Fruit fly (Drosophila melanogaster) whole organism, embryonic: ENCODE measurements around the gene CG10413.

Experiments
- Aef1 ChIP-seq: fragments of 200-800 bp; sonication (Bioruptor generic); IDR thresholded peaks from 3 replicates; pipeline ENCODE4 v1.3.6; 2022; ENCODE audit warnings: missing biosample characterization, missing genetic modification characterization
- Asciz ChIP-seq: fragments of 200-800 bp; sonication (Bioruptor generic); optimal IDR thresholded peaks from 2 replicates; lab custom pipeline; 2017; ENCODE audit warnings: missing biosample characterization, mild to moderate bottlenecking, missing genetic modification characterization, missing genetic modification reagents
- B-H1 ChIP-seq: fragments of 200-800 bp; sonication (Bioruptor generic); IDR thresholded peaks from 3 replicates; pipeline ENCODE4 v1.3.6; 2022; ENCODE audit warnings: missing biosample characterization, missing genetic modification characterization
- CG10147 ChIP-seq: fragments of 200-800 bp; sonication (Bioruptor generic); optimal IDR thresholded peaks from 2 replicates; lab custom pipeline; 2019; ENCODE audit warnings: missing biosample characterization, mild to moderate bottlenecking, missing genetic modification characterization, moderate library complexity
- CG11085 ChIP-seq: fragments of 200-800 bp; sonication (Bioruptor generic); IDR thresholded peaks from 2 replicates; pipeline ENCODE4 v1.3.6; 2022; ENCODE audit warnings: missing biosample characterization, missing genetic modification characterization
- CG11695 ChIP-seq: fragments of 200-800 bp; sonication (Bioruptor generic); IDR thresholded peaks from 3 replicates; pipeline ENCODE4 v1.3.6; 2022; ENCODE audit warnings: missing biosample characterization, missing genetic modification characterization
- CG12071 ChIP-seq: fragments of 200-800 bp; sonication (Bioruptor generic); optimal IDR thresholded peaks from 3 replicates; lab custom pipeline; 2018; ENCODE audit warnings: missing biosample characterization, mild to moderate bottlenecking, missing genetic modification characterization
- CG12299 ChIP-seq: fragments of 200-800 bp; sonication (Bioruptor generic); optimal IDR thresholded peaks from 2 replicates; lab custom pipeline; 2018; ENCODE audit warnings: missing biosample characterization, mild to moderate bottlenecking, missing genetic modification characterization
- CG12391 ChIP-seq: fragments of 200-800 bp; sonication (Bioruptor generic); optimal IDR thresholded peaks from 3 replicates; lab custom pipeline; 2018; ENCODE audit warnings: missing biosample characterization, mild to moderate bottlenecking, missing genetic modification characterization, moderate library complexity
- CG15269 ChIP-seq: fragments of 200-800 bp; sonication (Bioruptor generic); optimal IDR thresholded peaks from 2 replicates; lab custom pipeline; 2018; ENCODE audit warnings: missing biosample characterization, mild to moderate bottlenecking, missing genetic modification characterization, moderate library complexity
- CG18476 ChIP-seq: fragments of 200-800 bp; sonication (Bioruptor generic); optimal IDR thresholded peaks from 2 replicates; lab custom pipeline; 2016; ENCODE audit warnings: missing biosample characterization, mild to moderate bottlenecking, missing genetic modification characterization
- CG3281 ChIP-seq: fragments of 200-800 bp; sonication (Bioruptor generic); optimal IDR thresholded peaks from 3 replicates; lab custom pipeline; 2017; ENCODE audit warnings: missing biosample characterization, mild to moderate bottlenecking, missing genetic modification characterization
- CG34422 ChIP-seq: fragments of 200-800 bp; sonication (Bioruptor generic); IDR thresholded peaks from 3 replicates; pipeline ENCODE4 v1.3.6; 2022; ENCODE audit warnings: missing biosample characterization, missing genetic modification characterization
- CG4820 ChIP-seq: fragments of 200-800 bp; sonication (Bioruptor generic); optimal IDR thresholded peaks from 3 replicates; lab custom pipeline; 2016; ENCODE audit warnings: missing biosample characterization, missing genetic modification characterization
- CG4854 ChIP-seq: fragments of 200-800 bp; sonication (Bioruptor generic); optimal IDR thresholded peaks from 2 replicates; lab custom pipeline; 2016; ENCODE audit warnings: missing biosample characterization, missing genetic modification characterization, inconsistent platforms
- CG7357 ChIP-seq: fragments of 200-800 bp; sonication (Bioruptor generic); IDR thresholded peaks from 3 replicates; pipeline ENCODE4 v1.3.6; 2022; ENCODE audit warnings: missing biosample characterization, missing genetic modification characterization
- CG7786 ChIP-seq: fragments of 200-800 bp; sonication (Bioruptor generic); optimal IDR thresholded peaks from 2 replicates; lab custom pipeline; 2016; ENCODE audit warnings: missing biosample characterization, missing genetic modification characterization
- CG9797 ChIP-seq: fragments of 200-800 bp; sonication (Bioruptor generic); optimal IDR thresholded peaks from 3 replicates; lab custom pipeline; 2018; ENCODE audit warnings: missing biosample characterization, mild to moderate bottlenecking, missing genetic modification characterization
- Doc3 ChIP-seq: fragments of 200-800 bp; sonication (Bioruptor generic); IDR thresholded peaks from 3 replicates; pipeline ENCODE4 v1.3.6; 2022; ENCODE audit warnings: missing biosample characterization, missing genetic modification characterization; ENCODE audit not compliant: partially characterized antibody
- E2f1 ChIP-seq: fragments of 200-800 bp; sonication (Bioruptor generic); IDR thresholded peaks from 2 replicates; pipeline ENCODE4 v1.3.6; 2022; ENCODE audit warnings: missing biosample characterization, missing genetic modification characterization
- Eip74EF ChIP-seq, 2 experiments: fragments of 200-800 bp in 1 of 2; fragments of >200 bp in 1 of 2; sonication (Bioruptor generic) in 1 of 2; optimal IDR thresholded peaks; 2 replicates each; lab custom pipeline; 2017 to 2019; ENCODE audit warnings: missing biosample characterization in 2 of 2, missing genetic modification characterization in 2 of 2, mild to moderate bottlenecking in 1 of 2, moderate library complexity in 1 of 2
- GATAe ChIP-seq: fragments of 200-800 bp; sonication (Bioruptor generic); conservative IDR thresholded peaks from 2 replicates; pipeline ENCODE4 v1.3.6; 2022; ENCODE audit warnings: missing biosample characterization, missing genetic modification characterization
- HLH4C ChIP-seq: fragments of 200-800 bp; sonication (Bioruptor generic); IDR thresholded peaks from 3 replicates; pipeline ENCODE4 v1.3.6; 2022; ENCODE audit warnings: missing biosample characterization, missing genetic modification characterization; ENCODE audit not compliant: partially characterized antibody
- Hmx ChIP-seq: fragments of 200-800 bp; sonication (Bioruptor generic); optimal IDR thresholded peaks from 2 replicates; lab custom pipeline; 2016; ENCODE audit warnings: missing biosample characterization, missing genetic modification characterization
- Meics ChIP-seq: fragments of 200-800 bp; sonication (Bioruptor generic); optimal IDR thresholded peaks from 2 replicates; lab custom pipeline; 2017; ENCODE audit warnings: missing biosample characterization, mild to moderate bottlenecking, missing genetic modification characterization
- Nf-YA ChIP-seq: fragments of 200-800 bp; sonication (Bioruptor generic); IDR thresholded peaks from 2 replicates; pipeline ENCODE4 v1.3.6; 2022; ENCODE audit warnings: missing biosample characterization, missing genetic modification characterization
- Nf-YB ChIP-seq: fragments of 200-800 bp; sonication (Bioruptor generic); optimal IDR thresholded peaks from 3 replicates; lab custom pipeline; 2019; ENCODE audit warnings: missing biosample characterization, mild to moderate bottlenecking, missing genetic modification characterization, moderate library complexity
- Optix ChIP-seq: fragments of 200-800 bp; sonication (Bioruptor generic); IDR thresholded peaks from 3 replicates; pipeline ENCODE4 v1.3.6; 2022; ENCODE audit warnings: missing biosample characterization, missing genetic modification characterization
- Ptx1 ChIP-seq: fragments of 200-800 bp; sonication (Bioruptor generic); IDR thresholded peaks from 2 replicates; pipeline ENCODE4 v1.3.6; 2022; ENCODE audit warnings: missing biosample characterization, missing genetic modification characterization
- Trl ChIP-seq, 3 experiments: fragments of >200 bp in 2 of 3; fragments of 200-800 bp in 1 of 3; sonication (Bioruptor generic) in 1 of 3; optimal IDR thresholded peaks; 2 replicates in 1 of 3; 3 replicates in 2 of 3; lab custom pipeline; 2016 to 2017; ENCODE audit warnings: missing biosample characterization in 1 of 3, missing genetic modification characterization in 1 of 3
- abd-A ChIP-seq: fragments of 200-800 bp; sonication (Bioruptor generic); optimal IDR thresholded peaks from 3 replicates; lab custom pipeline; 2019; ENCODE audit warnings: missing biosample characterization, mild to moderate bottlenecking, missing genetic modification characterization, moderate library complexity
- bbx ChIP-seq: fragments of 200-800 bp; sonication (Bioruptor generic); IDR thresholded peaks from 2 replicates; pipeline ENCODE4 v1.3.6; 2022; ENCODE audit warnings: missing biosample characterization, missing genetic modification characterization; ENCODE audit not compliant: partially characterized antibody
- bigmax ChIP-seq: fragments of 200-800 bp; sonication (Bioruptor generic); optimal IDR thresholded peaks from 2 replicates; lab custom pipeline; 2018; ENCODE audit warnings: missing biosample characterization, mild to moderate bottlenecking, missing genetic modification characterization
- en ChIP-seq: fragments of 200-800 bp; sonication (Bioruptor generic); optimal IDR thresholded peaks from 2 replicates; lab custom pipeline; 2016; ENCODE audit warnings: missing biosample characterization, missing genetic modification characterization
- exex ChIP-seq: fragments of 200-800 bp; sonication (Bioruptor generic); optimal IDR thresholded peaks from 4 replicates; lab custom pipeline; 2018; ENCODE audit warnings: missing biosample characterization, mild to moderate bottlenecking, missing genetic modification characterization, moderate library complexity
- her ChIP-seq: fragments of 200-800 bp; sonication (Bioruptor generic); optimal IDR thresholded peaks from 2 replicates; lab custom pipeline; 2016; ENCODE audit warnings: missing biosample characterization, missing genetic modification characterization
- kah ChIP-seq: fragments of 200-800 bp; sonication (Bioruptor generic); optimal IDR thresholded peaks from 2 replicates; lab custom pipeline; 2018; ENCODE audit warnings: missing biosample characterization, mild to moderate bottlenecking, missing genetic modification characterization
- lab ChIP-seq: fragments of 200-800 bp; sonication (Bioruptor generic); optimal IDR thresholded peaks from 3 replicates; lab custom pipeline; 2017; ENCODE audit warnings: missing biosample characterization, missing genetic modification characterization, mild to moderate bottlenecking, moderate library complexity, missing genetic modification reagents
- mam ChIP-seq: fragments of 200-800 bp; sonication (Bioruptor generic); optimal IDR thresholded peaks from 3 replicates; lab custom pipeline; 2016; ENCODE audit warnings: missing biosample characterization, missing genetic modification characterization
- oc ChIP-seq: fragments of 200-800 bp; sonication (Bioruptor generic); optimal IDR thresholded peaks from 2 replicates; lab custom pipeline; 2018; ENCODE audit warnings: missing biosample characterization, mild to moderate bottlenecking, missing genetic modification characterization, moderate library complexity
- pzg ChIP-seq: fragments of 200-800 bp; sonication (Bioruptor generic); optimal IDR thresholded peaks from 3 replicates; lab custom pipeline; 2018; ENCODE audit warnings: missing biosample characterization, mild to moderate bottlenecking, missing genetic modification characterization, moderate library complexity
- slbo ChIP-seq: fragments of 200-800 bp; sonication (Bioruptor generic); IDR thresholded peaks from 2 replicates; pipeline ENCODE4 v1.3.6; 2022; ENCODE audit warnings: missing biosample characterization, missing genetic modification characterization
- slou ChIP-seq: fragments of 200-800 bp; sonication (Bioruptor generic); optimal IDR thresholded peaks from 3 replicates; lab custom pipeline; 2016; ENCODE audit warnings: missing biosample characterization, missing genetic modification characterization
- sr ChIP-seq: fragments of 200-800 bp; sonication (Bioruptor generic); IDR thresholded peaks from 3 replicates; pipeline ENCODE4 v1.3.6; 2022; ENCODE audit warnings: missing biosample characterization, missing genetic modification characterization
- tap ChIP-seq: fragments of 200-800 bp; optimal IDR thresholded peaks from 3 replicates; lab custom pipeline; 2019; ENCODE audit warnings: missing biosample characterization, mild to moderate bottlenecking, missing genetic modification characterization, moderate library complexity
- tna ChIP-seq: fragments of 200-800 bp; sonication (Bioruptor generic); IDR thresholded peaks from 2 replicates; pipeline ENCODE4 v1.3.6; 2022; ENCODE audit warnings: missing biosample characterization, missing genetic modification characterization; ENCODE audit not compliant: partially characterized antibody
- ttk ChIP-seq: fragments of 200-800 bp; sonication (Bioruptor generic); IDR thresholded peaks from 2 replicates; pipeline ENCODE4 v2.1.2; 2022; ENCODE audit warnings: missing biosample characterization, missing genetic modification characterization
- z ChIP-seq: fragments of 200-800 bp; sonication (Bioruptor generic); IDR thresholded peaks from 3 replicates; pipeline ENCODE4 v1.3.6; 2022; ENCODE audit warnings: missing biosample characterization, missing genetic modification characterization
- zfh1 ChIP-seq: fragments of 200-800 bp; sonication (Bioruptor generic); IDR thresholded peaks from 3 replicates; pipeline ENCODE4 v1.3.6; 2022; ENCODE audit warnings: missing biosample characterization, missing genetic modification characterization
- zfh2 ChIP-seq: fragments of 200-800 bp; sonication (Bioruptor generic); optimal IDR thresholded peaks from 2 replicates; lab custom pipeline; 2016; ENCODE audit warnings: missing biosample characterization, missing genetic modification characterization

CG10413 gene

dm6 chr2L:18561522-18562119 is 43.4 kb downstream of the CG10413 start:
- TF ChIP-seq bigmax (GFP tag; lab: Kevin White, UChicago), result no peak
- TF ChIP-seq CG12071, result no peak
- no peak for TF ChIP-seq ttk (GFP tag; lab: Robert Waterston, UW)
- TF ChIP-seq zfh2 (GFP tag; lab: Kevin White, UChicago), result no peak
- no peak for TF ChIP-seq CG10147 (GFP tag; lab: Kevin White, UChicago)
- no peak for TF ChIP-seq Eip74EF (GFP tag; optimal IDR thresholded peaks at IDR 0.05; lab: Kevin White, UChicago)
- peak; percentile 59 for TF ChIP-seq Aef1 (GFP tag; lab: Robert Waterston, UW)
- no peak for TF ChIP-seq Doc3
- TF ChIP-seq CG7357, result no peak
- TF ChIP-seq CG15269 (tag; lab: Kevin White, UChicago), result no peak
- TF ChIP-seq Nf-YA (GFP tag; lab: Robert Waterston, UW), result no peak
- no peak for TF ChIP-seq tna
- TF ChIP-seq oc (tag; lab: Kevin White, UChicago), result no peak
- no peak for TF ChIP-seq CG7786 (GFP tag; lab: Kevin White, UChicago)
- no peak for TF ChIP-seq Meics (GFP tag; lab: Kevin White, UChicago)
- no peak for TF ChIP-seq zfh1 (GFP tag; lab: Robert Waterston, UW)
- TF ChIP-seq CG12299 (tag; lab: Kevin White, UChicago), result no peak
- TF ChIP-seq mam (GFP tag; lab: Kevin White, UChicago), result no peak
- no peak for TF ChIP-seq Nf-YB (GFP tag; lab: Kevin White, UChicago)
- peak; percentile 20; the same call in 1 of the 3 replicates for TF ChIP-seq sr (GFP tag; lab: Robert Waterston, UW)
- TF ChIP-seq en (GFP tag; lab: Kevin White, UChicago), result no peak
- no peak for TF ChIP-seq HLH4C (GFP tag; lab: Robert Waterston, UW)
- TF ChIP-seq bbx, result no peak
- TF ChIP-seq CG4854 (GFP tag; lab: Kevin White, UChicago), result no peak
- TF ChIP-seq pzg (GFP tag; lab: Kevin White, UChicago), result no peak
- no peak for TF ChIP-seq CG18476 (GFP tag; lab: Kevin White, UChicago)
- TF ChIP-seq Hmx (GFP tag; lab: Kevin White, UChicago), result no peak
- peak; percentile 8 for TF ChIP-seq kah (GFP tag; lab: Kevin White, UChicago)
- TF ChIP-seq lab (GFP tag; lab: Kevin White, UChicago), result peak; percentile 41
- no peak for TF ChIP-seq tap (tag; lab: Kevin White, UChicago)
- TF ChIP-seq her (GFP tag; lab: Kevin White, UChicago), result no peak
- TF ChIP-seq z (GFP tag; lab: Robert Waterston, UW), result peak; percentile 82
- peak; percentile 12 to 24 for TF ChIP-seq Trl (optimal IDR thresholded peaks at IDR 0.05; lab: Kevin White, UChicago)
- TF ChIP-seq Trl (GFP tag; optimal IDR thresholded peaks at IDR 0.05; lab: Kevin White, UChicago), result no peak
- TF ChIP-seq slou (GFP tag; lab: Kevin White, UChicago), result no peak
- no peak for TF ChIP-seq E2f1 (GFP tag; lab: Robert Waterston, UW)
- TF ChIP-seq CG4820 (GFP tag; lab: Kevin White, UChicago), result no peak
- TF ChIP-seq Ptx1 (GFP tag; lab: Robert Waterston, UW), result peak; percentile 42; the same call in 1 of the 2 replicates
- TF ChIP-seq CG11695 (GFP tag; lab: Robert Waterston, UW), result no peak
- TF ChIP-seq CG11085 (GFP tag; lab: Robert Waterston, UW), result no peak
- TF ChIP-seq B-H1 (GFP tag; lab: Robert Waterston, UW), result no peak
- TF ChIP-seq CG9797 (GFP tag; lab: Kevin White, UChicago), result no peak
- peak; percentile 42 for TF ChIP-seq exex (tag; lab: Kevin White, UChicago)
- TF ChIP-seq CG3281 (GFP tag; lab: Kevin White, UChicago), result no peak
- no peak for TF ChIP-seq Optix (GFP tag; lab: Robert Waterston, UW)
- no peak for TF ChIP-seq CG12391 (tag; lab: Kevin White, UChicago)
- no peak for TF ChIP-seq Asciz (GFP tag; lab: Kevin White, UChicago)
- TF ChIP-seq slbo, result no peak
- TF ChIP-seq GATAe (GFP tag; lab: Robert Waterston, UW), result peak; percentile 83
- TF ChIP-seq abd-A (tag; lab: Kevin White, UChicago), result no peak
- no peak for TF ChIP-seq CG34422 (GFP tag; lab: Robert Waterston, UW)
